Worm (Caenorhabditis elegans) whole organism, mixed stage, embryonic: Measurements from ENCODE around the gene dpy-18.

Source experiments
- elt-1 ChIP-seq: sonication (generic microtip); optimal IDR thresholded peaks from 2 replicates; lab custom pipeline; 2017; ENCODE audit warnings: missing genetic modification characterization, mild to moderate bottlenecking, missing compliant biosample characterization, antibody characterized with exemption, moderate library complexity, borderline replicate concordance; ENCODE audit not compliant: insufficient read depth
- elt-3 ChIP-seq: fragments of 150-350 bp; optimal IDR thresholded peaks from 2 replicates; lab custom pipeline; 2014; ENCODE audit warnings: missing biosample characterization, missing genetic modification characterization
- hlh-1 ChIP-seq: fragments of 150-350 bp; optimal IDR thresholded peaks from 2 replicates; lab custom pipeline; 2014; ENCODE audit warnings: missing biosample characterization, missing genetic modification reagents, missing genetic modification characterization
- mab-5 ChIP-seq: fragments of 150-350 bp; optimal IDR thresholded peaks from 2 replicates; lab custom pipeline; 2014; ENCODE audit warnings: missing biosample characterization, missing genetic modification characterization
- nhr-12 ChIP-seq: fragments of 150-350 bp; optimal IDR thresholded peaks from 2 replicates; lab custom pipeline; 2014; ENCODE audit warnings: missing biosample characterization, missing genetic modification characterization
- nhr-237 ChIP-seq: fragments of 150-350 bp; optimal IDR thresholded peaks from 2 replicates; lab custom pipeline; 2014; ENCODE audit warnings: missing biosample characterization, missing genetic modification characterization
- nhr-28 ChIP-seq: fragments of 150-350 bp; optimal IDR thresholded peaks from 2 replicates; lab custom pipeline; 2014; ENCODE audit warnings: missing biosample characterization, missing genetic modification characterization
- pha-4 ChIP-seq: fragments of 150-350 bp; optimal IDR thresholded peaks from 2 replicates; lab custom pipeline; 2018; ENCODE audit warnings: missing biosample characterization, missing genetic modification reagents, missing genetic modification characterization
- unc-120 ChIP-seq: sonication (generic microtip); optimal IDR thresholded peaks from 2 replicates; lab custom pipeline; 2017; ENCODE audit warnings: missing genetic modification characterization, missing compliant biosample characterization; ENCODE audit not compliant: poor library complexity, severe bottlenecking
- unc-39 ChIP-seq: fragments of 150-350 bp; optimal IDR thresholded peaks from 2 replicates; lab custom pipeline; 2014; ENCODE audit warnings: missing biosample characterization, missing genetic modification characterization
- unc-62 ChIP-seq: fragments of 150-350 bp; optimal IDR thresholded peaks from 2 replicates; lab custom pipeline; 2014; ENCODE audit warnings: missing biosample characterization, missing genetic modification reagents, missing genetic modification characterization
- zip-8 ChIP-seq: fragments of 150-350 bp; optimal IDR thresholded peaks from 2 replicates; lab custom pipeline; 2014; ENCODE audit warnings: missing biosample characterization, missing genetic modification characterization
- ztf-11 ChIP-seq: fragments of 150-350 bp; optimal IDR thresholded peaks from 2 replicates; lab custom pipeline; 2014; ENCODE audit warnings: missing biosample characterization, missing genetic modification characterization

ce11 chrIII:11381922-11382321 is 4.1 kb upstream of the dpy-18 start, which contains the start of gene subs-4:
- TF ChIP-seq hlh-1 (tag; lab: Kevin White, UChicago) = no peak
- TF ChIP-seq elt-3 (tag; lab: Kevin White, UChicago) = no peak
- TF ChIP-seq elt-1 (tag; lab: Kevin White, UChicago) = peak; percentile 47
- TF ChIP-seq nhr-12 (tag; lab: Kevin White, UChicago) = no peak
- no peak for TF ChIP-seq nhr-237 (tag; lab: Kevin White, UChicago)
- no peak for TF ChIP-seq unc-62 (GFP tag; lab: Kevin White, UChicago)
- TF ChIP-seq unc-39 (tag; lab: Kevin White, UChicago) = no peak
- TF ChIP-seq mab-5 (tag; lab: Kevin White, UChicago) = no peak
- TF ChIP-seq nhr-28 (tag; lab: Kevin White, UChicago) = no peak
- no peak for TF ChIP-seq zip-8 (tag; lab: Kevin White, UChicago)
- no peak for TF ChIP-seq ztf-11 (tag; lab: Kevin White, UChicago)
- TF ChIP-seq pha-4 (tag; lab: Kevin White, UChicago) = no peak
- TF ChIP-seq unc-120 (tag; lab: Kevin White, UChicago) = no peak
